Worm (Caenorhabditis elegans) whole organism, early embryonic: Measurements from ENCODE around the gene ZK418.10.

Experiments
- B0310.2 ChIP-seq: sonication (generic microtip); optimal IDR thresholded peaks from 2 replicates; lab custom pipeline; 2016; ENCODE audit warnings: mild to moderate bottlenecking, missing genetic modification characterization, missing compliant biosample characterization
- F13C5.2 ChIP-seq: sonication (generic microtip); optimal IDR thresholded peaks from 2 replicates; lab custom pipeline; 2017; ENCODE audit warnings: mild to moderate bottlenecking, missing genetic modification characterization, inconsistent platforms, missing compliant biosample characterization
- aly-1 ChIP-seq: sonication (generic microtip); optimal IDR thresholded peaks from 2 replicates; lab custom pipeline; 2016; ENCODE audit warnings: missing genetic modification characterization, missing compliant biosample characterization
- ama-1 ChIP-seq: fragments of 150-350 bp; optimal IDR thresholded peaks from 2 replicates; lab custom pipeline; 2014
- ceh-13 ChIP-seq: fragments of 200-800 bp; sonication (Bioruptor generic); optimal IDR thresholded peaks from 2 replicates; lab custom pipeline; 2018; ENCODE audit warnings: mild to moderate bottlenecking, missing genetic modification characterization, missing compliant biosample characterization
- ceh-36 ChIP-seq: sonication (generic microtip); optimal IDR thresholded peaks from 2 replicates; lab custom pipeline; 2016; ENCODE audit warnings: missing genetic modification characterization, inconsistent platforms, missing compliant biosample characterization
- ets-7 ChIP-seq: sonication (generic microtip); optimal IDR thresholded peaks from 2 replicates; lab custom pipeline; 2016; ENCODE audit warnings: missing genotype, missing genetic modification characterization, missing compliant biosample characterization
- flt-1 ChIP-seq: fragments of 200-800 bp; sonication (Bioruptor generic); IDR thresholded peaks from 2 replicates; pipeline ENCODE4 v1.3.6; 2022; ENCODE audit warnings: missing genetic modification characterization, missing compliant biosample characterization
- hnd-1 ChIP-seq: sonication (generic microtip); optimal IDR thresholded peaks from 2 replicates; lab custom pipeline; 2016; ENCODE audit warnings: missing genetic modification characterization, missing compliant biosample characterization
- pes-1 ChIP-seq: fragments of 200-800 bp; sonication (Bioruptor generic); IDR thresholded peaks from 2 replicates; pipeline ENCODE4 v1.3.6; 2022; ENCODE audit warnings: missing genetic modification reagents, missing genetic modification characterization, missing compliant biosample characterization
- sea-1 ChIP-seq: fragments of 200-800 bp; sonication (Bioruptor generic); conservative IDR thresholded peaks from 2 replicates; pipeline ENCODE4 v1.3.6; 2022; ENCODE audit warnings: missing genetic modification characterization, missing compliant biosample characterization
- tbx-11 ChIP-seq: fragments of 200-800 bp; sonication (Bioruptor generic); IDR thresholded peaks from 2 replicates; pipeline ENCODE4 v1.3.6; 2022; ENCODE audit warnings: missing genetic modification characterization, missing compliant biosample characterization
- tbx-37 ChIP-seq: fragments of 200-800 bp; sonication (Bioruptor generic); conservative IDR thresholded peaks from 2 replicates; pipeline ENCODE4 v1.3.6; 2022; ENCODE audit warnings: missing genetic modification reagents, missing genetic modification characterization, missing compliant biosample characterization

ce11 chrIII:7096481-7096880 lies 6.0 kb upstream of the ZK418.10 start:
- TF ChIP-seq pes-1 (GFP tag; lab: Robert Waterston, UW) (no peak), ama-1 (lab: Kevin White, UChicago) (no peak), tbx-37 (GFP tag; lab: Robert Waterston, UW) (no peak), B0310.2 (tag; lab: Kevin White, UChicago) (no peak), ceh-13 (GFP tag; lab: Kevin White, UChicago) (no peak), sea-1 (GFP tag; lab: Robert Waterston, UW) (no peak), aly-1 (tag; lab: Kevin White, UChicago) (no peak), flt-1 (no peak), hnd-1 (tag; lab: Kevin White, UChicago) (no peak), ets-7 (tag; lab: Kevin White, UChicago) (no peak), F13C5.2 (tag; lab: Kevin White, UChicago) (no peak), tbx-11 (GFP tag; lab: Robert Waterston, UW) (no peak), ceh-36 (tag; lab: Kevin White, UChicago) (no peak)
